Fruit fly (Drosophila melanogaster) whole organism, adult: ENCODE results near the gene Ulp1.
A peak's percentile ranks its signal among the peaks of the same experiment; 100 is the strongest.

Experiments
- CG11617 ChIP-seq: fragments of 200-800 bp; sonication (Bioruptor generic); optimal IDR thresholded peaks from 2 replicates; lab custom pipeline; 2017; ENCODE audit warnings: mild to moderate bottlenecking, missing biosample characterization, missing genetic modification reagents, missing genetic modification characterization
- CG12768 ChIP-seq: fragments of 200-800 bp; sonication (Bioruptor generic); optimal IDR thresholded peaks from 2 replicates; lab custom pipeline; 2017; ENCODE audit warnings: missing biosample characterization, missing genetic modification characterization, mild to moderate bottlenecking, moderate library complexity, missing genetic modification reagents
- CG14711 ChIP-seq: fragments of 200-800 bp; sonication (Bioruptor generic); optimal IDR thresholded peaks from 2 replicates; lab custom pipeline; 2018; ENCODE audit warnings: missing biosample characterization, mild to moderate bottlenecking, missing genetic modification characterization, moderate library complexity
- CG1620 ChIP-seq: fragments of 200-800 bp; sonication (Bioruptor generic); optimal IDR thresholded peaks from 2 replicates; lab custom pipeline; 2016; ENCODE audit warnings: missing biosample characterization, missing genetic modification characterization
- CG33017 ChIP-seq: fragments of 200-800 bp; sonication (Bioruptor generic); optimal IDR thresholded peaks from 2 replicates; lab custom pipeline; 2018; ENCODE audit warnings: missing biosample characterization, mild to moderate bottlenecking, missing genetic modification characterization, moderate library complexity
- CG5204 ChIP-seq: fragments of 200-800 bp; sonication (Bioruptor generic); optimal IDR thresholded peaks from 2 replicates; lab custom pipeline; 2016; ENCODE audit warnings: missing biosample characterization, missing genetic modification characterization
- CG7045 ChIP-seq: fragments of 200-800 bp; sonication (Bioruptor generic); optimal IDR thresholded peaks from 2 replicates; lab custom pipeline; 2017; ENCODE audit warnings: missing biosample characterization, mild to moderate bottlenecking, missing genetic modification characterization
- CG7101 ChIP-seq: fragments of 200-800 bp; sonication (Bioruptor generic); optimal IDR thresholded peaks from 2 replicates; lab custom pipeline; 2018; ENCODE audit warnings: missing biosample characterization, mild to moderate bottlenecking, missing genetic modification characterization, moderate library complexity
- Clk ChIP-seq: fragments of 200-800 bp; sonication (Bioruptor generic); optimal IDR thresholded peaks from 2 replicates; lab custom pipeline; 2017; ENCODE audit warnings: missing biosample characterization, missing genetic modification characterization
- Crg-1 ChIP-seq: fragments of 200-800 bp; sonication (Bioruptor generic); optimal IDR thresholded peaks from 2 replicates; lab custom pipeline; 2016; ENCODE audit warnings: missing biosample characterization, missing genetic modification characterization
- Hr96 ChIP-seq: fragments of 200-800 bp; sonication (Bioruptor generic); optimal IDR thresholded peaks from 2 replicates; lab custom pipeline; 2016; ENCODE audit warnings: missing biosample characterization, missing genetic modification characterization
- Mnt ChIP-seq: fragments of 200-800 bp; sonication (Bioruptor generic); optimal IDR thresholded peaks from 2 replicates; lab custom pipeline; 2016; ENCODE audit warnings: missing biosample characterization, mild to moderate bottlenecking, missing genetic modification characterization
- bab1 ChIP-seq: fragments of 200-800 bp; sonication (Bioruptor generic); optimal IDR thresholded peaks from 3 replicates; lab custom pipeline; 2019; ENCODE audit warnings: missing biosample characterization, mild to moderate bottlenecking, missing genetic modification characterization, moderate library complexity
- cic ChIP-seq: fragments of 200-800 bp; sonication (Bioruptor generic); optimal IDR thresholded peaks from 2 replicates; lab custom pipeline; 2017; ENCODE audit warnings: missing biosample characterization, mild to moderate bottlenecking, missing genetic modification characterization, moderate library complexity
- cnc ChIP-seq, 2 experiments: fragments of >200 bp; optimal IDR thresholded peaks; 2 replicates each; lab custom pipeline; 2017
- kay ChIP-seq: fragments of 200-800 bp; sonication (Bioruptor generic); peaks from one replicate; lab custom pipeline; 2016; ENCODE audit warnings: missing biosample characterization, missing genetic modification characterization, borderline replicate concordance
- ovo ChIP-seq: fragments of 200-800 bp; sonication (Bioruptor generic); optimal IDR thresholded peaks from 2 replicates; lab custom pipeline; 2016; ENCODE audit warnings: missing biosample characterization, missing genetic modification characterization
- pad ChIP-seq: fragments of 200-800 bp; sonication (Bioruptor generic); optimal IDR thresholded peaks from 3 replicates; lab custom pipeline; 2017; ENCODE audit warnings: missing biosample characterization, missing genetic modification characterization, mild to moderate bottlenecking, moderate library complexity, missing genetic modification reagents
- tj ChIP-seq: fragments of 200-800 bp; sonication (Bioruptor generic); optimal IDR thresholded peaks from 3 replicates; lab custom pipeline; 2017; ENCODE audit warnings: missing biosample characterization, mild to moderate bottlenecking, missing genetic modification characterization, moderate library complexity
- toe ChIP-seq: fragments of 200-800 bp; sonication (Bioruptor generic); optimal IDR thresholded peaks from 2 replicates; lab custom pipeline; 2016; ENCODE audit warnings: missing biosample characterization, missing genetic modification characterization

Gene Ulp1

DNA sequence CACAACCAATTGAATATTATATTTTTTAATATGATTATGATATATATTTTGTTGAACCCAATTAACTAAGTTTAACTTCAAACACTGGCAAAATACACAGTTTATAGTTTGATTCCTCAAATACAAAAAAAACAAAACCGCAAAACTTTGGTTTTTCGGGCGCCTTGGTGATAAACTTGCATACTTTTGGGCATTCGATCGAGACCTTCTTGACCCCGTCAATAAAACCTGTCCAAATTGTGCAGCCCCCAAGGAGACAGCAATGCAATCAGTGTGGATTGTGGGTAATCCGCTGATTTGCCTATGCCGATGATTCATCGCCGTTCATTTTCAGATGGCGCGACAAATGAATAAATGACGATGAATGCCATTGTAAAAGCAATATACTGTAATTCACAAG lies 50.5 kb downstream of the Ulp1 start:
- TF ChIP-seq CG7101 (no peak), Crg-1 (GFP tag; lab: Kevin White, UChicago) (no peak), pad (no peak), cnc (optimal IDR thresholded peaks at IDR 0.05; lab: Kevin White, UChicago) (no peak), tj (GFP tag; lab: Kevin White, UChicago) (no peak), CG5204 (no peak), bab1 (GFP tag; lab: Kevin White, UChicago) (no peak), CG1620 (GFP tag; lab: Kevin White, UChicago) (no peak)

DNA sequence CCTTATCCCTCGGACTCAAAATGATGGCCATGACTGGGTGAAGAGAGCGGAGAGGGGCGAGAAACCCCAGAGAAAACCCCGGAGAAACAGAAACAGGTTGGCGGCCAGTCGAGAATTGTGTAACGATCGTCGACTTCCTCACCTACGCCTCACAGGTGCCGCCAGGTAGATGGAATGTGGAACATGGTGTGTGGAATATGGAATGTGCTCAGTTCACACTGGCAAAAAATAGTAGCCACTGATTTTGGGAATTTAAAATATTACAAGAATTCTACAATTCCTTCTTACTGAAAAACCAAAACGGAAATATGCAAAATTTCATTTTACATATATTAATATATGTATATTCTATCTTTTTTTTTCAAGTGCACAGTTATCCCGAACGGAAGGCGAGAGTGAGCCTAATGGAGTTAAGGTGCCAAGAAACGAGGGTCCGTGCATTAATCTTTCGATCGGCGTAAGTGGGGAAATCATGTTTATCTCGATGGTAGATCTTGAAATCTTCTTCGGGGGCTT lies 52.0 kb downstream of the Ulp1 start:
- no peak for TF ChIP-seq Mnt (GFP tag; lab: Kevin White, UChicago)
- no peak for TF ChIP-seq Clk
- no peak for TF ChIP-seq CG1620 (GFP tag; lab: Kevin White, UChicago)
- TF ChIP-seq tj (GFP tag; lab: Kevin White, UChicago) = no peak
- TF ChIP-seq Crg-1 (GFP tag; lab: Kevin White, UChicago) = no peak
- no peak for TF ChIP-seq CG11617 (GFP tag; lab: Kevin White, UChicago)
- no peak for TF ChIP-seq CG33017 (tag; lab: Kevin White, UChicago)
- no peak for TF ChIP-seq ovo (GFP tag; lab: Kevin White, UChicago)
- no peak for TF ChIP-seq cnc (optimal IDR thresholded peaks at IDR 0.05; lab: Kevin White, UChicago)
- no peak for TF ChIP-seq kay (GFP tag; lab: Kevin White, UChicago)
- TF ChIP-seq pad = no peak
- no peak for TF ChIP-seq bab1 (GFP tag; lab: Kevin White, UChicago)
- no peak for TF ChIP-seq Hr96
- no peak for TF ChIP-seq CG12768 (GFP tag; lab: Kevin White, UChicago)
- TF ChIP-seq CG7101 = peak; percentile 8
- TF ChIP-seq toe (GFP tag; lab: Kevin White, UChicago) = no peak
- no peak for TF ChIP-seq cic
- peak; percentile 18 for TF ChIP-seq CG5204
- peak; percentile 35 for TF ChIP-seq CG14711
- peak; percentile 13 for TF ChIP-seq CG7045 (GFP tag; lab: Kevin White, UChicago)

DNA sequence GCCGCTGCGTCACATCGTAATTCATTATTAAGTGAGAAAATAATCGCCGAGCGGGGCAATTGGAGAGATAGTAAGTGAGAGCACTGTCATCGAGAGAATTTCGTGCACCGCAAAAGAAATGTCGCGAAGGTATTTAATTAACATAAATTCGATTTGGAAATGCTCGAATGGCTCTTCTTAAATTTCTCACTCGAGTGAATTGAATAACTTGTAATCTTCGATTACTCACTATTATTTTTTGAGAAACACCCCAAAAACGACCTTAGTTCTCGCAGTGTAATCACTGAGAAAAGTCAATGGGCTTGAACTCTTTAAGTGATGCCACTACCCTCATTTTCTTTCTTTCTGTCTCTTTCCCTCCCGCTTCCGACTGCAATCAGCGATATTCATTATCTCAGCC lies 53.0 kb downstream of the Ulp1 start:
- TF ChIP-seq CG12768 (GFP tag; lab: Kevin White, UChicago) (peak; percentile 72), Clk (peak; percentile 22), toe (GFP tag; lab: Kevin White, UChicago) (no peak), CG5204 (peak; percentile 53), cic (peak; percentile 47), Hr96 (peak; percentile 46), CG33017 (tag; lab: Kevin White, UChicago) (peak; percentile 81), Mnt (GFP tag; lab: Kevin White, UChicago) (peak; percentile 35), cnc (optimal IDR thresholded peaks at IDR 0.05; lab: Kevin White, UChicago) (no peak), pad (peak; percentile 55), ovo (GFP tag; lab: Kevin White, UChicago) (no peak), CG14711 (peak; percentile 83), bab1 (GFP tag; lab: Kevin White, UChicago) (peak; percentile 82), tj (GFP tag; lab: Kevin White, UChicago) (peak; percentile 37), kay (GFP tag; lab: Kevin White, UChicago) (no peak), Crg-1 (GFP tag; lab: Kevin White, UChicago) (peak; percentile 58), CG7101 (peak; percentile 82), CG7045 (GFP tag; lab: Kevin White, UChicago) (peak; percentile 67), CG11617 (GFP tag; lab: Kevin White, UChicago) (peak; percentile 54)

DNA sequence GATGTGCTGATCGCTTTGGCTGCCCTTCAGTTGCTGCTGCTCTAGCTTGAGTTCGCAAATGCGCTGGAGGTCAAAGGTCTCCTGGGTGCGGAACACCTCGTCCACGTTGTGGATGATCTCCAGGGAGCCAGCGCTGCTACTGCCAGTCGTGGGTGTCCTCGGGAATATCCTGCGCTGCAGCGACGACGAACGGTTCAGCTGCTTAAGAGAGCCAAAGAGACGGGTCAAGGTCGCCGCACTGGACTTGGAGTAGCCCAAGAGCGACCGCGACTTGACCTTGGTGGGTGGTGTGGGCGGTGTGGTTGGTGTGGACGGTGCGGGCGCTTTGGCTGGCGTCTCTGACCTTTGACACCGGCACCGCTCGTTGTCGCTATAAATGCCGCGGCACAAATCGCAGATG lies 53.7 kb downstream of the Ulp1 start:
- no peak for TF ChIP-seq toe (GFP tag; lab: Kevin White, UChicago)
- TF ChIP-seq ovo (GFP tag; lab: Kevin White, UChicago) = no peak
- TF ChIP-seq CG33017 (tag; lab: Kevin White, UChicago) = no peak
- no peak for TF ChIP-seq pad
- no peak for TF ChIP-seq CG7045 (GFP tag; lab: Kevin White, UChicago)
- TF ChIP-seq CG14711 = no peak
- TF ChIP-seq Mnt (GFP tag; lab: Kevin White, UChicago) = no peak
- TF ChIP-seq CG11617 (GFP tag; lab: Kevin White, UChicago) = no peak
- no peak for TF ChIP-seq cnc (optimal IDR thresholded peaks at IDR 0.05; lab: Kevin White, UChicago)
- TF ChIP-seq tj (GFP tag; lab: Kevin White, UChicago) = no peak
- TF ChIP-seq CG12768 (GFP tag; lab: Kevin White, UChicago) = no peak
- no peak for TF ChIP-seq CG1620 (GFP tag; lab: Kevin White, UChicago)
- no peak for TF ChIP-seq bab1 (GFP tag; lab: Kevin White, UChicago)
- no peak for TF ChIP-seq Clk

DNA sequence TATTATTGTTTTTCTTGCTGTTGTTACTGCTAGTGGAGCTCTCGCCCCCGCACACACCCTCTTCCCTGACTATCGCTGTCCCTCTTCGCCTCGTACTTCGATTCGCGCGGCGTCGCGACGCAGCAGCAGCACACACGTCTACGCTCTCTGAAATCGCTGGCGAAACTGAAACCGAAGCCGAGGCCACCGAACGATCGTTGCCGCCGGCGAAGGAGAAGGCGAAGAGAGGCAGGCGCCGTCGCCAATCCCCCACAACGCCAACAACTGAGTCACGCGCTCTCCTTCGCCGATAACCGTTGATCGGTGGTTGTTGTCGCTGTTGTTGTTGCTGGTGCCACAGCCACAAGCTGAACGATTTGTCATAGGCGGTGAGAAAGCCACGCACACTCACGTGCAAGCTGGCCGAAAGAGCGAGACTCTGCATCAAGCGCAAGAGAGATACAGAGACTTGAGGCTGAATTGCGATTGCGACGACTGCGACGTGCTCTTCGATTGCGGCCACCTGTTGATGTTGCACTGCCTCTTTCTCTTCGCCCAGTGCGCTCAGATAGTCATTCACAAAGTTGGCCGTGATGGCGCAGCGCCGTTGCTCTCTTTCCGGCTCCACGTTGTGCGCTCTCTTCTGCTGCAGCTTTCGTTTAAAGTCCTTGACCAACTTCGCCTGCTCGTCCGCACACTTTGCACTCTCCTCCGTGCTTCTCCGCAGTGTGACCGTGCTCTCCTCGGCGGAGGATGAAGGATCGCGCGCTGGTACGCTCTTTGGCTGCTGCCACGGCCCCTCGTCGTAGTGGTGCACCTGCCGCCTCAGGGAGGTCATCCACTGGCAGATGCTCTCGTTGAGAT lies 54.5 kb downstream of the Ulp1 start:
- TF ChIP-seq Hr96 (no peak), CG12768 (GFP tag; lab: Kevin White, UChicago) (peak; percentile 53), Mnt (GFP tag; lab: Kevin White, UChicago) (peak; percentile 57), CG7045 (GFP tag; lab: Kevin White, UChicago) (no peak), CG7101 (no peak), CG11617 (GFP tag; lab: Kevin White, UChicago) (no peak), pad (peak; percentile 94), cnc (optimal IDR thresholded peaks at IDR 0.05; lab: Kevin White, UChicago) (no peak), CG33017 (tag; lab: Kevin White, UChicago) (no peak), tj (GFP tag; lab: Kevin White, UChicago) (peak; percentile 68), ovo (GFP tag; lab: Kevin White, UChicago) (no peak), CG5204 (no peak), CG14711 (no peak), kay (GFP tag; lab: Kevin White, UChicago) (peak; percentile 93), bab1 (GFP tag; lab: Kevin White, UChicago) (peak; percentile 63), Crg-1 (GFP tag; lab: Kevin White, UChicago) (no peak), CG1620 (GFP tag; lab: Kevin White, UChicago) (no peak), Clk (no peak), cic (peak; percentile 66), toe (GFP tag; lab: Kevin White, UChicago) (no peak)
